Worm (Caenorhabditis elegans) whole organism, L1 larva: Measurements from ENCODE around the gene C16C8.16.

Experiments used
- C04F5.9 ChIP-seq: sonication (generic microtip); optimal IDR thresholded peaks from 2 replicates; lab custom pipeline; 2016; ENCODE audit warnings: missing genetic modification characterization, missing compliant biosample characterization
- C16A3.4 ChIP-seq: fragments of 150-350 bp; optimal IDR thresholded peaks from 2 replicates; lab custom pipeline; 2014; ENCODE audit warnings: missing biosample characterization, missing genetic modification characterization
- aly-2 ChIP-seq: fragments of 150-350 bp; optimal IDR thresholded peaks from 2 replicates; lab custom pipeline; 2014; ENCODE audit warnings: missing biosample characterization, missing genetic modification characterization
- ceh-8 ChIP-seq: fragments of 200-800 bp; sonication (Bioruptor generic); optimal IDR thresholded peaks from 2 replicates; lab custom pipeline; 2018; ENCODE audit warnings: mild to moderate bottlenecking, missing genetic modification characterization, moderate library complexity, missing compliant biosample characterization
- ceh-82 ChIP-seq, 3 experiments: fragments of 150-350 bp in 1 of 3; sonication (generic microtip) in 2 of 3; optimal IDR thresholded peaks; 2 replicates each; lab custom pipeline; 2014 to 2017; ENCODE audit warnings: missing biosample characterization in 3 of 3, missing genetic modification characterization in 3 of 3
- ceh-88 ChIP-seq: fragments of 200-800 bp; sonication (Bioruptor generic); IDR thresholded peaks from 2 replicates; pipeline ENCODE4 v1.3.6; 2022; ENCODE audit warnings: missing genetic modification characterization, missing compliant biosample characterization
- ceh-90 ChIP-seq: sonication (generic microtip); optimal IDR thresholded peaks from 2 replicates; lab custom pipeline; 2016; ENCODE audit warnings: missing genetic modification characterization, missing compliant biosample characterization
- ces-1 ChIP-seq: fragments of 150-350 bp; optimal IDR thresholded peaks from 2 replicates; lab custom pipeline; 2014; ENCODE audit warnings: missing biosample characterization, missing genetic modification reagents, missing genetic modification characterization
- dpl-1 ChIP-seq, 3 experiments: fragments of 150-350 bp in 2 of 3; sonication (generic microtip) in 1 of 3; optimal IDR thresholded peaks; 2 replicates each; lab custom pipeline; 2014 to 2017; ENCODE audit warnings: missing biosample characterization in 3 of 3, missing genetic modification characterization in 3 of 3, missing genetic modification reagents in 3 of 3
- efl-1 ChIP-seq, 4 experiments: fragments of 150-350 bp; optimal IDR thresholded peaks in 3 of 4; peaks in 1 of 4; 1 replicate in 1 of 4; 2 replicates in 3 of 4; lab custom pipeline; 2014; ENCODE audit warnings: missing biosample characterization in 2 of 4, missing genetic modification characterization in 2 of 4, missing genetic modification reagents in 2 of 4
- efl-3 ChIP-seq: fragments of 200-800 bp; sonication (Bioruptor generic); optimal IDR thresholded peaks from 2 replicates; lab custom pipeline; 2018; ENCODE audit warnings: mild to moderate bottlenecking, missing genetic modification characterization, missing compliant biosample characterization
- elt-2 ChIP-seq: sonication (generic microtip); optimal IDR thresholded peaks from 2 replicates; lab custom pipeline; 2016; ENCODE audit warnings: missing genetic modification characterization, mild to moderate bottlenecking, inconsistent platforms, missing compliant biosample characterization, missing genetic modification reagents
- fkh-4 ChIP-seq: sonication (generic microtip); optimal IDR thresholded peaks from 2 replicates; lab custom pipeline; 2016; ENCODE audit warnings: missing compliant biosample characterization, missing genetic modification characterization, borderline replicate concordance
- fkh-8 ChIP-seq: sonication (generic microtip); optimal IDR thresholded peaks from 2 replicates; lab custom pipeline; 2016; ENCODE audit warnings: mild to moderate bottlenecking, missing genetic modification characterization, missing compliant biosample characterization
- fos-1 ChIP-seq: fragments of 150-350 bp; optimal IDR thresholded peaks from 2 replicates; lab custom pipeline; 2014; ENCODE audit warnings: missing biosample characterization, missing genetic modification characterization
- hlh-4 ChIP-seq: sonication (generic microtip); optimal IDR thresholded peaks from 2 replicates; lab custom pipeline; 2016; ENCODE audit warnings: mild to moderate bottlenecking, missing genetic modification characterization, missing compliant biosample characterization
- hpl-2 ChIP-seq: fragments of 150-350 bp; optimal IDR thresholded peaks from 2 replicates; lab custom pipeline; 2014; ENCODE audit warnings: missing biosample characterization, missing genetic modification reagents, missing genetic modification characterization
- irx-1 ChIP-seq: sonication (generic microtip); optimal IDR thresholded peaks from 2 replicates; lab custom pipeline; 2016; ENCODE audit warnings: missing genetic modification characterization, missing compliant biosample characterization
- isw-1 ChIP-seq: fragments of 200-800 bp; sonication (Bioruptor generic); IDR thresholded peaks from 2 replicates; pipeline ENCODE4 v1.3.6; 2022; ENCODE audit warnings: missing genetic modification characterization, missing compliant biosample characterization
- lin-15B ChIP-seq: fragments of 150-350 bp; sonication (generic microtip); optimal IDR thresholded peaks from 3 replicates; lab custom pipeline; 2014; ENCODE audit warnings: missing biosample characterization, missing genetic modification characterization
- lin-39 ChIP-seq: fragments of 150-350 bp; optimal IDR thresholded peaks from 2 replicates; lab custom pipeline; 2014; ENCODE audit warnings: missing biosample characterization, missing genetic modification reagents, missing genetic modification characterization
- mab-9 ChIP-seq: fragments of 200-800 bp; sonication (Bioruptor generic); IDR thresholded peaks from 2 replicates; pipeline ENCODE4 v1.3.6; 2022; ENCODE audit warnings: missing genetic modification reagents, missing genetic modification characterization, missing compliant biosample characterization
- nhr-20 ChIP-seq: sonication (generic microtip); optimal IDR thresholded peaks from 2 replicates; lab custom pipeline; 2016; ENCODE audit warnings: mild to moderate bottlenecking, missing genetic modification characterization, missing compliant biosample characterization
- nhr-28 ChIP-seq: fragments of 150-350 bp; optimal IDR thresholded peaks from 2 replicates; lab custom pipeline; 2014; ENCODE audit warnings: missing biosample characterization, missing genetic modification characterization
- nhr-47 ChIP-seq: sonication (generic microtip); optimal IDR thresholded peaks from 2 replicates; lab custom pipeline; 2016; ENCODE audit warnings: mild to moderate bottlenecking, missing genetic modification characterization, moderate library complexity, missing compliant biosample characterization
- nhr-71 ChIP-seq: sonication (generic microtip); optimal IDR thresholded peaks from 2 replicates; lab custom pipeline; 2016; ENCODE audit warnings: mild to moderate bottlenecking, missing genetic modification characterization, moderate library complexity, missing compliant biosample characterization
- nhr-76 ChIP-seq: sonication (generic microtip); optimal IDR thresholded peaks from 2 replicates; lab custom pipeline; 2017; ENCODE audit warnings: missing biosample characterization, missing genetic modification characterization
- nhr-77 ChIP-seq: fragments of 150-350 bp; optimal IDR thresholded peaks from 2 replicates; lab custom pipeline; 2014; ENCODE audit warnings: missing biosample characterization, missing genetic modification characterization
- pax-3 ChIP-seq: fragments of 200-800 bp; sonication (Bioruptor generic); optimal IDR thresholded peaks from 2 replicates; lab custom pipeline; 2018; ENCODE audit warnings: mild to moderate bottlenecking, missing genetic modification characterization, moderate library complexity, missing compliant biosample characterization
- skn-1 ChIP-seq: fragments of 150-350 bp; optimal IDR thresholded peaks from 2 replicates; lab custom pipeline; 2014; ENCODE audit warnings: missing biosample characterization, missing genetic modification characterization
- snpc-4 ChIP-seq: fragments of 150-350 bp; optimal IDR thresholded peaks from 2 replicates; lab custom pipeline; 2014; ENCODE audit warnings: missing biosample characterization, missing genetic modification characterization
- sptf-1 ChIP-seq: fragments of 150-350 bp; optimal IDR thresholded peaks from 2 replicates; lab custom pipeline; 2014; ENCODE audit warnings: missing biosample characterization, missing genetic modification characterization
- swsn-7 ChIP-seq: sonication (generic microtip); optimal IDR thresholded peaks from 2 replicates; lab custom pipeline; 2016; ENCODE audit warnings: missing genetic modification characterization, missing compliant biosample characterization
- tbx-2 ChIP-seq: sonication (generic microtip); optimal IDR thresholded peaks from 2 replicates; lab custom pipeline; 2016; ENCODE audit warnings: missing genetic modification characterization, missing compliant biosample characterization
- unc-86 ChIP-seq: sonication (generic microtip); optimal IDR thresholded peaks from 2 replicates; lab custom pipeline; 2016; ENCODE audit warnings: missing genetic modification characterization, missing compliant biosample characterization
- vab-15 ChIP-seq: sonication (generic microtip); optimal IDR thresholded peaks from 2 replicates; lab custom pipeline; 2017; ENCODE audit warnings: missing genotype, mild to moderate bottlenecking, missing genetic modification characterization, missing compliant biosample characterization
- zag-1 ChIP-seq: fragments of 150-350 bp; optimal IDR thresholded peaks from 2 replicates; lab custom pipeline; 2014; ENCODE audit warnings: missing biosample characterization, missing genetic modification characterization
- zip-4 ChIP-seq: fragments of 200-800 bp; sonication (Bioruptor generic); optimal IDR thresholded peaks from 2 replicates; lab custom pipeline; 2018; ENCODE audit warnings: mild to moderate bottlenecking, missing genetic modification characterization, moderate library complexity, missing compliant biosample characterization
- ztf-11 ChIP-seq, 2 experiments: sonication (generic microtip); optimal IDR thresholded peaks; 2 replicates each; lab custom pipeline; 2016 to 2017; ENCODE audit warnings: missing genetic modification characterization in 2 of 2, missing biosample characterization in 1 of 2, missing compliant biosample characterization in 1 of 2

The C16C8.16 gene

ce11 chrII:3444280-3444679 is 1.3 kb upstream of the C16C8.16 start, which contains the start of gene C16C8.4:
TSS of gene C16C8.4 (minus strand) at chrII:3444380.
- TF ChIP-seq snpc-4 (tag; lab: Kevin White, UChicago) (no peak), ceh-90 (tag; lab: Kevin White, UChicago) (no peak), dpl-1 (GFP tag; optimal IDR thresholded peaks at IDR 0.05; lab: Kevin White, UChicago) (no peak), vab-15 (tag; lab: Kevin White, UChicago) (no peak), C04F5.9 (tag; lab: Kevin White, UChicago) (no peak), elt-2 (tag; lab: Kevin White, UChicago) (no peak), nhr-77 (no peak)

DNA sequence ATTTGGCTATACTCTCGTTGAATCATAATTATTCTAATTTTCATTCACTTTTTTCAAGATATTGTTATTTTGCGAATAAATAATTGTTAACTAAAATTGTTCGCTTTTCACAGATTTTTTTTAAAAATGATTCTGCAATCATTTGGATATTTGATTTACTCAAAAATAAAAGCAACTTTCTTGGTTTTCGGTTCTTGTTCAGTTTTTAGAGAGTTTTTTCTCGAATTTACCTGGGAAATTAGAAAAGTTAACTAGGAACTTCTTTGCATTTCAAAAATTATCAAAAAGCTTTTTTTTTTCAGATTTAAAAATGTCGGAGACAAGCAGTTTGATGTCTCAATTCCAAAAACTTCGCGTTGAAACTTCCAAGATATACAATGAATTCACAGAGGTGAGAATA is 1.1 kb downstream of the C16C8.16 start, which contains the start of the genes C16C8.20 and gldi-6:
Gene C16C8.20 (plus strand): TSS at position 301 of the 400 bp plus-strand sequence.
Gene gldi-6 (plus strand): TSS at position 301 of the 400 bp plus-strand sequence.
- TF ChIP-seq unc-86 (tag; lab: Kevin White, UChicago) (no peak), efl-1 (optimal IDR thresholded peaks at IDR 0.05; lab: Kevin White, UChicago) (no peak), efl-1 (GFP tag; optimal IDR thresholded peaks at IDR 0.05 in 1 of 2; lab: Kevin White, UChicago) (no peak), ceh-82 (tag; optimal IDR thresholded peaks at IDR 0.05; lab: Kevin White, UChicago) (no peak)

ce11 chrII:3447906-3448305 is 2.4 kb downstream of the C16C8.16 start, which contains the start of gene C16C8.21:
TSS of gene C16C8.21 (plus strand) at chrII:3448206.
- TF ChIP-seq skn-1 (tag; lab: Kevin White, UChicago) (no peak), fos-1 (tag; lab: Kevin White, UChicago) (no peak), hpl-2 (GFP tag; lab: Kevin White, UChicago) (no peak), lin-15B (tag; lab: Kevin White, UChicago) (no peak), zip-4 (GFP tag; lab: Kevin White, UChicago) (no peak), ztf-11 (tag; optimal IDR thresholded peaks at IDR 0.05; lab: Kevin White, UChicago) (no peak), mab-9 (GFP tag; lab: Robert Waterston, UW) (no peak), ceh-88 (no peak), nhr-71 (tag; lab: Kevin White, UChicago) (no peak), efl-3 (no peak), isw-1 (GFP tag; lab: Robert Waterston, UW) (no peak), nhr-28 (tag; lab: Kevin White, UChicago) (no peak), zag-1 (tag; lab: Kevin White, UChicago) (no peak), aly-2 (tag; lab: Kevin White, UChicago) (no peak), pax-3 (no peak), lin-39 (no peak), C16A3.4 (tag; lab: Kevin White, UChicago) (no peak)

DNA sequence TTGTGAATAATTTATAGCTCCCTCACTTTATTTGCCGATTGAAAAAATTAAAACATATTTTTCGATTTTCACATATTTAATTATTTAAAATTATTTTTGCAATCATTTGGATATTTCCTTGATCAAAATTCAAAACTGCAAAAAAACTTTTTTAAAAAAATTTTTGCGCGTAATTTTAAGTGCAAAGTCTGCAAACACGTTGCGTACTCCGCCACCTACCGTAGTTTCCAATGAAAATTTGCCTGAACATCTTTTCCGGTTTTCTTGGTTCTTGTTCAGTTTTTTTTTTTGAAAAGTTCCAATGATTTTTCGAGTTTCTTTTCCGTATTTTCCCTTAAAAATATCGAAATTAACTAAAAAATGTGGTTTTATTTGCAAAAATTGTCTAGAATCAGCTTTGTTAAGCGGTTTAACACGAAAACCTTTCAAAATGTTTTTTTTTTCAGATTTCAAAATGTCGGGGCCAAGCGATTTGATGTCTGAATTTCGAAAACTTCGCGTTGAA is 3.3 kb downstream of the C16C8.16 start, which contains the start of gene C16C8.25:
Gene C16C8.25 (plus strand): TSS at position 455 of the 505 bp plus-strand sequence.
- TF ChIP-seq fkh-8 (tag; lab: Kevin White, UChicago) (no peak), sptf-1 (tag; lab: Kevin White, UChicago) (no peak), ces-1 (no peak), irx-1 (tag; lab: Kevin White, UChicago) (no peak), swsn-7 (tag; lab: Kevin White, UChicago) (no peak), ceh-90 (tag; lab: Kevin White, UChicago) (no peak), tbx-2 (tag; lab: Kevin White, UChicago) (no peak), ceh-8 (GFP tag; lab: Kevin White, UChicago) (no peak), fkh-4 (tag; lab: Kevin White, UChicago) (no peak), nhr-20 (no peak), hpl-2 (GFP tag; lab: Kevin White, UChicago) (no peak), nhr-76 (tag; lab: Kevin White, UChicago) (no peak), nhr-47 (tag; lab: Kevin White, UChicago) (no peak), hlh-4 (tag; lab: Kevin White, UChicago) (no peak), unc-86 (tag; lab: Kevin White, UChicago) (no peak)
